Fruit fly (Drosophila melanogaster) whole organism, embryonic: ENCODE data around the gene CG6607.

Experiments
- CG11504 ChIP-seq: fragments of 200-800 bp; sonication (Bioruptor generic); optimal IDR thresholded peaks from 3 replicates; lab custom pipeline; 2019; ENCODE audit warnings: missing biosample characterization, mild to moderate bottlenecking, missing genetic modification characterization, moderate library complexity
- CG15514 ChIP-seq: fragments of 200-800 bp; sonication (Bioruptor generic); optimal IDR thresholded peaks from 3 replicates; lab custom pipeline; 2017; ENCODE audit warnings: missing biosample characterization, missing genetic modification characterization, mild to moderate bottlenecking, moderate library complexity, missing genetic modification reagents
- CG17829 ChIP-seq: fragments of 200-800 bp; optimal IDR thresholded peaks from 2 replicates; lab custom pipeline; 2019; ENCODE audit warnings: missing biosample characterization, mild to moderate bottlenecking, missing genetic modification characterization, moderate library complexity
- CG6683 ChIP-seq: fragments of 200-800 bp; sonication (Bioruptor generic); optimal IDR thresholded peaks from 2 replicates; lab custom pipeline; 2017; ENCODE audit warnings: missing biosample characterization, mild to moderate bottlenecking, missing genetic modification characterization, missing genetic modification reagents
- CoRest ChIP-seq: fragments of 200-800 bp; sonication (Bioruptor generic); optimal IDR thresholded peaks from 3 replicates; lab custom pipeline; 2018; ENCODE audit warnings: missing biosample characterization, mild to moderate bottlenecking, missing genetic modification characterization, moderate library complexity
- Kr ChIP-seq: fragments of 200-800 bp; sonication (Bioruptor generic); optimal IDR thresholded peaks from 2 replicates; lab custom pipeline; 2017; ENCODE audit warnings: missing biosample characterization, mild to moderate bottlenecking, missing genetic modification characterization
- YL-1 ChIP-seq: fragments of 200-800 bp; sonication (Bioruptor generic); optimal IDR thresholded peaks from 3 replicates; lab custom pipeline; 2017; ENCODE audit warnings: missing biosample characterization, mild to moderate bottlenecking, missing genetic modification characterization
- eve ChIP-seq, 2 experiments: fragments of >200 bp; optimal IDR thresholded peaks; 2 replicates each; lab custom pipeline; 2017; ENCODE audit warnings: missing biosample characterization in 2 of 2, missing genetic modification characterization in 2 of 2
- gcm ChIP-seq: fragments of 200-800 bp; sonication (Bioruptor generic); optimal IDR thresholded peaks from 2 replicates; lab custom pipeline; 2019; ENCODE audit warnings: missing biosample characterization, mild to moderate bottlenecking, missing genetic modification characterization, moderate library complexity
- maf-S ChIP-seq: fragments of 200-800 bp; sonication (Bioruptor generic); optimal IDR thresholded peaks from 2 replicates; lab custom pipeline; 2016; ENCODE audit warnings: missing biosample characterization, missing genetic modification characterization
- nerfin-2 ChIP-seq: fragments of 200-800 bp; sonication (Bioruptor generic); IDR thresholded peaks from 2 replicates; pipeline ENCODE4 v1.3.6; 2022; ENCODE audit warnings: missing biosample characterization, missing genetic modification characterization; ENCODE audit not compliant: partially characterized antibody
- wor ChIP-seq: fragments of 200-800 bp; sonication (Bioruptor generic); IDR thresholded peaks from 2 replicates; pipeline ENCODE4 v1.3.6; 2022; ENCODE audit warnings: missing biosample characterization, missing genetic modification characterization

- no peak for TF ChIP-seq nerfin-2 (GFP tag; lab: Robert Waterston, UW)
- TF ChIP-seq CoRest (tag; lab: Kevin White, UChicago), result no peak
- TF ChIP-seq Kr (GFP tag; lab: Kevin White, UChicago), result no peak
- no peak for TF ChIP-seq CG6683 (GFP tag; lab: Kevin White, UChicago)
- no peak for TF ChIP-seq YL-1 (GFP tag; lab: Kevin White, UChicago)
- no peak for TF ChIP-seq gcm
- no peak for TF ChIP-seq CG15514 (GFP tag; lab: Kevin White, UChicago)
- no peak for TF ChIP-seq wor (GFP tag; lab: Robert Waterston, UW)
- no peak for TF ChIP-seq eve (GFP tag; optimal IDR thresholded peaks at IDR 0.05; lab: Kevin White, UChicago)
- TF ChIP-seq maf-S (GFP tag; lab: Kevin White, UChicago), result no peak
- no peak for TF ChIP-seq CG17829 (tag; lab: Kevin White, UChicago)
- TF ChIP-seq CG11504 (tag; lab: Kevin White, UChicago), result no peak
Measured at dm6 chr3R:24503627-24504026, 24.2 kb upstream of the CG6607 start.
